Fruit fly (Drosophila melanogaster): ENCODE results near the gene NKCC.

DNA sequence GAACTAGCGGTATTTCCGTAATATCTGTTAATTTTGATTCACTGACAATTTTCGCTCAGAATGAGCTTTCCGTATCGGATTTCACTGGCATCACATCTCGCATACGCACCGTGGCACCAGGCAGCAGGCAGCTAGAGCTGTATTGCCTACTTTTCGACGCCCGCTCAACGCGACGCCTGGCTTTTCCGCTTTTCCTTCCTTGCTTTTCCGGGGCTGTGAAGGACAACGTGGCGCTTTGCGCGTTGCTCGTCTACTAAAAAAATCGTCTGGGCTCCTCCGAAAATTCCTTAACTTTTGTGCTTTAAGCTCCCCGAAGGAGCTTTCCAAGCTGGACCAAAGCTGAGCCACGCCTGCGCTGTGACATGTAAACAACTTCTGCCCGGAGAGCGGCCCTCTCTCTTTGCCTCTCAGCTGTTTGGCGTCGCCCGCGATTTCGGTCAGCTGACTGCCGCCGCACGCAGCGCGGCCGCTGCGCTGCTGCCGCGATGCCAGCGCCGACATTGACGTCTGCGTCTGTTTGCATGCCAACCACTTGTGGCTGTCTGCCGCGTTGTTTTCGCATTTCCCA lies 20.7 kb upstream of the NKCC start, which contains the start of the genes CG43845 and Nmdar1:
- no peak for TF ChIP-seq insv (optimal IDR thresholded peaks at IDR 0.05)
- no peak for TF ChIP-seq psq (optimal IDR thresholded peaks at IDR 0.05)
- TF ChIP-seq h (optimal IDR thresholded peaks at IDR 0.05) = no peak
- TF ChIP-seq Myc (optimal IDR thresholded peaks at IDR 0.05) = no peak
- TF ChIP-seq Sin3A (optimal IDR thresholded peaks at IDR 0.05) = no peak

All from Kc167 (cell line).